Worm (Caenorhabditis elegans) whole organism, early embryonic: ENCODE results near the gene W04H10.5.
"Not testable (repeated sequence)": the region's sequence is repeated elsewhere in the genome, so short reads cannot be mapped to it uniquely, and the experiment has no call there.

ENCODE experiments used
- B0310.2 ChIP-seq: sonication (generic microtip); optimal IDR thresholded peaks from 2 replicates; lab custom pipeline; 2016; ENCODE audit warnings: mild to moderate bottlenecking, missing genetic modification characterization, missing compliant biosample characterization
- F13C5.2 ChIP-seq: sonication (generic microtip); optimal IDR thresholded peaks from 2 replicates; lab custom pipeline; 2017; ENCODE audit warnings: mild to moderate bottlenecking, missing genetic modification characterization, inconsistent platforms, missing compliant biosample characterization
- aly-1 ChIP-seq: sonication (generic microtip); optimal IDR thresholded peaks from 2 replicates; lab custom pipeline; 2016; ENCODE audit warnings: missing genetic modification characterization, missing compliant biosample characterization
- ama-1 ChIP-seq: fragments of 150-350 bp; optimal IDR thresholded peaks from 2 replicates; lab custom pipeline; 2014
- ceh-13 ChIP-seq: fragments of 200-800 bp; sonication (Bioruptor generic); optimal IDR thresholded peaks from 2 replicates; lab custom pipeline; 2018; ENCODE audit warnings: mild to moderate bottlenecking, missing genetic modification characterization, missing compliant biosample characterization
- ceh-36 ChIP-seq: sonication (generic microtip); optimal IDR thresholded peaks from 2 replicates; lab custom pipeline; 2016; ENCODE audit warnings: missing genetic modification characterization, inconsistent platforms, missing compliant biosample characterization
- ets-7 ChIP-seq: sonication (generic microtip); optimal IDR thresholded peaks from 2 replicates; lab custom pipeline; 2016; ENCODE audit warnings: missing genotype, missing genetic modification characterization, missing compliant biosample characterization
- flt-1 ChIP-seq: fragments of 200-800 bp; sonication (Bioruptor generic); IDR thresholded peaks from 2 replicates; pipeline ENCODE4 v1.3.6; 2022; ENCODE audit warnings: missing genetic modification characterization, missing compliant biosample characterization
- hmbx-1 ChIP-seq: sonication (generic microtip); optimal IDR thresholded peaks from 2 replicates; lab custom pipeline; 2016; ENCODE audit warnings: mild to moderate bottlenecking, missing genetic modification characterization, missing compliant biosample characterization
- hmg-4 ChIP-seq: fragments of 200-800 bp; sonication (Bioruptor generic); optimal IDR thresholded peaks from 2 replicates; lab custom pipeline; 2018; ENCODE audit warnings: mild to moderate bottlenecking, missing genetic modification characterization, missing compliant biosample characterization
- hnd-1 ChIP-seq: sonication (generic microtip); optimal IDR thresholded peaks from 2 replicates; lab custom pipeline; 2016; ENCODE audit warnings: missing genetic modification characterization, missing compliant biosample characterization
- pes-1 ChIP-seq: fragments of 200-800 bp; sonication (Bioruptor generic); IDR thresholded peaks from 2 replicates; pipeline ENCODE4 v1.3.6; 2022; ENCODE audit warnings: missing genetic modification reagents, missing genetic modification characterization, missing compliant biosample characterization
- scrt-1 ChIP-seq: fragments of 200-800 bp; sonication (Bioruptor generic); IDR thresholded peaks from 2 replicates; pipeline ENCODE4 v1.3.6; 2022; ENCODE audit warnings: missing genetic modification characterization, missing compliant biosample characterization
- sea-1 ChIP-seq: fragments of 200-800 bp; sonication (Bioruptor generic); conservative IDR thresholded peaks from 2 replicates; pipeline ENCODE4 v1.3.6; 2022; ENCODE audit warnings: missing genetic modification characterization, missing compliant biosample characterization
- tbx-11 ChIP-seq: fragments of 200-800 bp; sonication (Bioruptor generic); IDR thresholded peaks from 2 replicates; pipeline ENCODE4 v1.3.6; 2022; ENCODE audit warnings: missing genetic modification characterization, missing compliant biosample characterization
- tbx-37 ChIP-seq: fragments of 200-800 bp; sonication (Bioruptor generic); conservative IDR thresholded peaks from 2 replicates; pipeline ENCODE4 v1.3.6; 2022; ENCODE audit warnings: missing genetic modification reagents, missing genetic modification characterization, missing compliant biosample characterization
- tra-4 ChIP-seq: sonication (generic microtip); optimal IDR thresholded peaks from 2 replicates; lab custom pipeline; 2017; ENCODE audit warnings: missing genetic modification characterization, missing compliant biosample characterization

Gene W04H10.5

ce11 chrII:580189-580643 is 25.9 kb upstream of the W04H10.5 start, which contains the start of the genes cdc-37 and W08F4.3:
cdc-37 (minus strand) TSS chrII:580593.
W08F4.3 (plus strand) TSS chrII:580602.
- TF ChIP-seq aly-1 (tag; lab: Kevin White, UChicago) = no peak
- no peak for TF ChIP-seq tbx-11 (GFP tag; lab: Robert Waterston, UW)
- no peak for TF ChIP-seq B0310.2
- no peak for TF ChIP-seq hmbx-1 (tag; lab: Kevin White, UChicago)
- TF ChIP-seq scrt-1 (GFP tag; lab: Robert Waterston, UW) = no peak
- no peak for TF ChIP-seq hmg-4
- no peak for TF ChIP-seq ets-7 (tag; lab: Kevin White, UChicago)
- TF ChIP-seq ama-1 (lab: Kevin White, UChicago) = no peak

- TF ChIP-seq tra-4 (tag; lab: Kevin White, UChicago) (no peak), tbx-11 (GFP tag; lab: Robert Waterston, UW) (no peak), hnd-1 (tag; lab: Kevin White, UChicago) (no peak), ets-7 (tag; lab: Kevin White, UChicago) (no peak), hmg-4 (no peak), pes-1 (GFP tag; lab: Robert Waterston, UW) (no peak), ceh-36 (tag; lab: Kevin White, UChicago) (no peak), ama-1 (lab: Kevin White, UChicago) (no peak), tbx-37 (no peak)
Observed at ce11 chrII:581983-582382, 24.1 kb upstream of the W04H10.5 start.

DNA sequence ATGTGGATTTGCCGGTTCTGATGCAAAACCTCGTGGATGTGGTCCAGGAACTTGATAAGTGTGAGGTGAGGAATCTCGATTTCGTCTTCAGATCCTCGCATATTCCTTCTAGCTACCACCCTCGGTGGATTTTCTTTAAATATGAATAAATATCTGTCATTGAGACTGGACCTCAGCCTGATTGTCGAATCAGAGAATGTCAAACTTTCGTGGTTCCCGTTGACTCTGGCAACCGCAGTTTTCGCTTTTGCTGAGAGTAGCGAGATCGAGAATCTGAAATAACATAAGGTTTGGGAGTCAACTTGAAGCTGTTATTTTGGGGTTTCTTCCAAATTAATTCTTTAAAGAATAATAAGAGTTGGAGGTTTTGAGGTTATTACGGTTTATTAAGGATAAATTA is 23.5 kb upstream of the W04H10.5 start, which contains the start of gene fbxb-14:
fbxb-14 (minus strand) TSS at position 101 of the 400 bp plus-strand sequence.
- no peak for TF ChIP-seq hmbx-1 (tag; lab: Kevin White, UChicago)
- TF ChIP-seq aly-1 (tag; lab: Kevin White, UChicago) = no peak
- no peak for TF ChIP-seq hnd-1 (tag; lab: Kevin White, UChicago)
- TF ChIP-seq tbx-37 = no peak
- TF ChIP-seq ceh-36 (tag; lab: Kevin White, UChicago) = no peak
- TF ChIP-seq B0310.2 = no peak
- TF ChIP-seq flt-1 = no peak
- no peak for TF ChIP-seq tbx-11 (GFP tag; lab: Robert Waterston, UW)

- no peak for TF ChIP-seq ceh-36 (tag; lab: Kevin White, UChicago)
- TF ChIP-seq hmg-4 = no peak
- TF ChIP-seq hnd-1 (tag; lab: Kevin White, UChicago) = no peak
- TF ChIP-seq F13C5.2 (tag; lab: Kevin White, UChicago) = no peak
- TF ChIP-seq ceh-13 (GFP tag; lab: Kevin White, UChicago) = no peak
Observed at ce11 chrII:584321-584848, 21.7 kb upstream of the W04H10.5 start, which contains the start of the genes W08F4.12 and W08F4.13. W08F4.12 (minus strand) TSS chrII:584421. W08F4.13 (plus strand) TSS chrII:584798.

- TF ChIP-seq flt-1 (no peak), tbx-37 (no peak), ceh-13 (GFP tag; lab: Kevin White, UChicago) (no peak), pes-1 (GFP tag; lab: Robert Waterston, UW) (no peak), hmbx-1 (tag; lab: Kevin White, UChicago) (no peak), B0310.2 (no peak), ets-7 (tag; lab: Kevin White, UChicago) (no peak), ceh-36 (tag; lab: Kevin White, UChicago) (no peak), tra-4 (tag; lab: Kevin White, UChicago) (no peak), hmg-4 (no peak), scrt-1 (GFP tag; lab: Robert Waterston, UW) (no peak), aly-1 (tag; lab: Kevin White, UChicago) (no peak), F13C5.2 (tag; lab: Kevin White, UChicago) (no peak), sea-1 (GFP tag; lab: Robert Waterston, UW) (no peak), hnd-1 (tag; lab: Kevin White, UChicago) (no peak), ama-1 (lab: Kevin White, UChicago) (no peak), tbx-11 (GFP tag; lab: Robert Waterston, UW) (no peak)
Observed at ce11 chrII:587533-587932, 18.6 kb upstream of the W04H10.5 start, which contains the start of gene fbxb-34. fbxb-34 (plus strand) TSS chrII:587833.

ce11 chrII:591110-591509 is 15.0 kb upstream of the W04H10.5 start, which contains the start of gene W08F4.10:
W08F4.10 (minus strand) TSS chrII:591210.
- TF ChIP-seq ceh-36 (tag; lab: Kevin White, UChicago) (no peak), sea-1 (GFP tag; lab: Robert Waterston, UW) (no peak), ceh-13 (GFP tag; lab: Kevin White, UChicago) (no peak), ama-1 (lab: Kevin White, UChicago) (no peak), tbx-11 (GFP tag; lab: Robert Waterston, UW) (no peak), flt-1 (no peak), ets-7 (tag; lab: Kevin White, UChicago) (no peak), B0310.2 (no peak), tbx-37 (no peak), hmg-4 (no peak), pes-1 (GFP tag; lab: Robert Waterston, UW) (no peak), aly-1 (tag; lab: Kevin White, UChicago) (no peak), hmbx-1 (tag; lab: Kevin White, UChicago) (no peak), scrt-1 (GFP tag; lab: Robert Waterston, UW) (no peak), tra-4 (tag; lab: Kevin White, UChicago) (no peak), F13C5.2 (tag; lab: Kevin White, UChicago) (no peak), hnd-1 (tag; lab: Kevin White, UChicago) (no peak)

DNA sequence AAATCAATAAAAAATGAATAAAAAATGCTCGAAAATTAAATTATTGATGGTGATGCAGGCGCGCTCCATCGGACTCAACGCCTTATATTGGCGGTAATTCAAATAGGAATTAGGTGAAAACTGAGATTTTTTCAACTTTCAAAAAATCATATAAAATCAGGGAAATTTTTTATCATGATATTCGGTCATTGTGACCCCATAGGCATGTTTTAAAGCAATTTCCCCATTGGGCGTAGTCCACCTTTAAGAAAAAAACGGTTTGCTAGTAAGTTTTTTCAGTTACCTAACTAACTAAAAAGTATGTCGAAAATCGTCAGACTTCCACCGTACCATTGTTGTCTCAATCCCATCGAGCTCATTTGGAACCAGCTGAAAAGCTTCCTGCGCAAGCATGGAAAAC is 12.9 kb upstream of the W04H10.5 start, which contains the start of gene W08F4.1:
W08F4.1 (plus strand) TSS at position 301 of the 400 bp plus-strand sequence.
- TF ChIP-seq hmbx-1 (tag; lab: Kevin White, UChicago); tbx-11 (GFP tag; lab: Robert Waterston, UW); hnd-1 (tag; lab: Kevin White, UChicago): not testable (repeated sequence)
